Worm (Caenorhabditis elegans) whole organism, early embryonic: Measurements from ENCODE around the gene far-3.
A peak's percentile ranks its signal among the peaks of the same experiment; 100 is the strongest.

Source experiments
- B0310.2 ChIP-seq: sonication (generic microtip); optimal IDR thresholded peaks from 2 replicates; lab custom pipeline; 2016; ENCODE audit warnings: mild to moderate bottlenecking, missing genetic modification characterization, missing compliant biosample characterization
- F13C5.2 ChIP-seq: sonication (generic microtip); optimal IDR thresholded peaks from 2 replicates; lab custom pipeline; 2017; ENCODE audit warnings: mild to moderate bottlenecking, missing genetic modification characterization, inconsistent platforms, missing compliant biosample characterization
- aly-1 ChIP-seq: sonication (generic microtip); optimal IDR thresholded peaks from 2 replicates; lab custom pipeline; 2016; ENCODE audit warnings: missing genetic modification characterization, missing compliant biosample characterization
- ama-1 ChIP-seq: fragments of 150-350 bp; optimal IDR thresholded peaks from 2 replicates; lab custom pipeline; 2014
- ceh-13 ChIP-seq: fragments of 200-800 bp; sonication (Bioruptor generic); optimal IDR thresholded peaks from 2 replicates; lab custom pipeline; 2018; ENCODE audit warnings: mild to moderate bottlenecking, missing genetic modification characterization, missing compliant biosample characterization
- ceh-36 ChIP-seq: sonication (generic microtip); optimal IDR thresholded peaks from 2 replicates; lab custom pipeline; 2016; ENCODE audit warnings: missing genetic modification characterization, inconsistent platforms, missing compliant biosample characterization
- ets-7 ChIP-seq: sonication (generic microtip); optimal IDR thresholded peaks from 2 replicates; lab custom pipeline; 2016; ENCODE audit warnings: missing genotype, missing genetic modification characterization, missing compliant biosample characterization
- flt-1 ChIP-seq: fragments of 200-800 bp; sonication (Bioruptor generic); IDR thresholded peaks from 2 replicates; pipeline ENCODE4 v1.3.6; 2022; ENCODE audit warnings: missing genetic modification characterization, missing compliant biosample characterization
- hmbx-1 ChIP-seq: sonication (generic microtip); optimal IDR thresholded peaks from 2 replicates; lab custom pipeline; 2016; ENCODE audit warnings: mild to moderate bottlenecking, missing genetic modification characterization, missing compliant biosample characterization
- hmg-4 ChIP-seq: fragments of 200-800 bp; sonication (Bioruptor generic); optimal IDR thresholded peaks from 2 replicates; lab custom pipeline; 2018; ENCODE audit warnings: mild to moderate bottlenecking, missing genetic modification characterization, missing compliant biosample characterization
- hnd-1 ChIP-seq: sonication (generic microtip); optimal IDR thresholded peaks from 2 replicates; lab custom pipeline; 2016; ENCODE audit warnings: missing genetic modification characterization, missing compliant biosample characterization
- pes-1 ChIP-seq: fragments of 200-800 bp; sonication (Bioruptor generic); IDR thresholded peaks from 2 replicates; pipeline ENCODE4 v1.3.6; 2022; ENCODE audit warnings: missing genetic modification reagents, missing genetic modification characterization, missing compliant biosample characterization
- scrt-1 ChIP-seq: fragments of 200-800 bp; sonication (Bioruptor generic); IDR thresholded peaks from 2 replicates; pipeline ENCODE4 v1.3.6; 2022; ENCODE audit warnings: missing genetic modification characterization, missing compliant biosample characterization
- sea-1 ChIP-seq: fragments of 200-800 bp; sonication (Bioruptor generic); conservative IDR thresholded peaks from 2 replicates; pipeline ENCODE4 v1.3.6; 2022; ENCODE audit warnings: missing genetic modification characterization, missing compliant biosample characterization
- tbx-11 ChIP-seq: fragments of 200-800 bp; sonication (Bioruptor generic); IDR thresholded peaks from 2 replicates; pipeline ENCODE4 v1.3.6; 2022; ENCODE audit warnings: missing genetic modification characterization, missing compliant biosample characterization
- tbx-37 ChIP-seq: fragments of 200-800 bp; sonication (Bioruptor generic); conservative IDR thresholded peaks from 2 replicates; pipeline ENCODE4 v1.3.6; 2022; ENCODE audit warnings: missing genetic modification reagents, missing genetic modification characterization, missing compliant biosample characterization
- tra-4 ChIP-seq: sonication (generic microtip); optimal IDR thresholded peaks from 2 replicates; lab custom pipeline; 2017; ENCODE audit warnings: missing genetic modification characterization, missing compliant biosample characterization

The far-3 gene

DNA sequence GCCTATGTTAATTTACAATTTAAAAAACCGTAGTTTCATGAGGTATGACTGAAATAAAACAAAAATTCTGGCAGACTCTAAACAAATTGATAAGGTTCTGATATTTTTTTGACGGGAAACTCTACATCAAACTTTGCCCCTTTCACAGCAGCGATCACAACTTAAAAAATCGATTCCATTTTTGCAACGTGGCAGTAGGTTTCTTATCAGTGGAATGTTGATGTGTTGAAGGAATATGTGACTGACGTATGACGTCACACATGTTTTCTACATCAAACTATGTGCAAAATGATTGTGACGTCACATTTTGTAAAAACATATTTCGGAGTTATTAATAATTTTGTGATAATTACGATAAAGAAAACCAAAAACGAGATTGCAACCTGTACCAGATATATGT lies 14.6 kb upstream of the far-3 start:
- no peak for TF ChIP-seq ets-7 (tag; lab: Kevin White, UChicago)
- no peak for TF ChIP-seq hmbx-1
- TF ChIP-seq flt-1 (GFP tag; lab: Robert Waterston, UW) = no peak
- no peak for TF ChIP-seq sea-1 (GFP tag; lab: Robert Waterston, UW)
- TF ChIP-seq hmg-4 = no peak
- TF ChIP-seq B0310.2 (tag; lab: Kevin White, UChicago) = no peak
- TF ChIP-seq hnd-1 (tag; lab: Kevin White, UChicago) = no peak
- no peak for TF ChIP-seq ceh-36 (tag; lab: Kevin White, UChicago)
- TF ChIP-seq ama-1 (lab: Kevin White, UChicago) = no peak
- no peak for TF ChIP-seq aly-1 (tag; lab: Kevin White, UChicago)
- no peak for TF ChIP-seq scrt-1 (GFP tag; lab: Robert Waterston, UW)
- no peak for TF ChIP-seq tbx-11
- no peak for TF ChIP-seq ceh-13 (GFP tag; lab: Kevin White, UChicago)
- TF ChIP-seq tbx-37 (GFP tag; lab: Robert Waterston, UW) = no peak
- no peak for TF ChIP-seq F13C5.2 (tag; lab: Kevin White, UChicago)
- no peak for TF ChIP-seq tra-4 (tag; lab: Kevin White, UChicago)
- no peak for TF ChIP-seq pes-1 (GFP tag; lab: Robert Waterston, UW)

DNA sequence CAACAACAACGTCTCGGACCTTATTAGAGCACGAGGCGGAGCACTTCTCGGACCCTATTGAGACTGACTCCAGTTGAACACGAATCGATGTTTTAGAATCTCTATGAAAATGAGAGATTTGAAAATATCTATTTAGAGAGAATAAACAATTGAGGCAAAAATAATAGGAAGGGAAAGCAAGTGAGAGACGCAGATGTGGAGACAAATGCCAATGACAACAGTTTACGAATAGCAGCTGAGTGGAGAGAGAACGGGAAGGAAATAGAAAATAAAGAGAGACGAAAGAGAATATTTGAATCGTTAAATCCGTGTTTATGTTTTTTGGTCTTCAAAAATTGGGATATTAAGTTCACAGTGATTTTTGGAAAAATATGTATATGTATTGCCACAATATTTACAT lies 12.5 kb upstream of the far-3 start:
- TF ChIP-seq ama-1 (lab: Kevin White, UChicago) (no peak), tbx-11 (no peak), scrt-1 (GFP tag; lab: Robert Waterston, UW) (no peak), ceh-13 (GFP tag; lab: Kevin White, UChicago) (no peak), ceh-36 (tag; lab: Kevin White, UChicago) (no peak), hmg-4 (no peak), tra-4 (tag; lab: Kevin White, UChicago) (no peak), tbx-37 (GFP tag; lab: Robert Waterston, UW) (no peak)

DNA sequence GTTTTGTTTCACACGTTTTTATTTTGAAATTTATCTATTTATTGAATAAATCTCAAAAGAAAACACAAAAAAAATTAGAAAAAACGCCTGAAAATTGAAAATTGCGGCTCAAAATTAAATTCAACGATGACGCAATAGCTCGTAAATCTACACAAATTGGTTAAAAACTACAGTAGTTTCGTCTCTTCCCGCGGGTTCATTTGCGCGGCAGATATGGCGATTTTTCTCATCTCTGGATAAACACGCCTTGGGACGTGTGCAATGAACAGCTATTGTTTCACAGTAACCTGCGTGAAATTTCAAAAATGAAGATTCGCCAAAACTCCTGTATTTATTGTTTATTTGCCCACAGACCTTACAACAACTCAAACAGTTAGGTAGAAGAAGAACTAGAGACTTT lies 11.9 kb upstream of the far-3 start:
- no peak for TF ChIP-seq hmg-4
- no peak for TF ChIP-seq sea-1 (GFP tag; lab: Robert Waterston, UW)
- TF ChIP-seq flt-1 (GFP tag; lab: Robert Waterston, UW) = no peak
- no peak for TF ChIP-seq hnd-1 (tag; lab: Kevin White, UChicago)

DNA sequence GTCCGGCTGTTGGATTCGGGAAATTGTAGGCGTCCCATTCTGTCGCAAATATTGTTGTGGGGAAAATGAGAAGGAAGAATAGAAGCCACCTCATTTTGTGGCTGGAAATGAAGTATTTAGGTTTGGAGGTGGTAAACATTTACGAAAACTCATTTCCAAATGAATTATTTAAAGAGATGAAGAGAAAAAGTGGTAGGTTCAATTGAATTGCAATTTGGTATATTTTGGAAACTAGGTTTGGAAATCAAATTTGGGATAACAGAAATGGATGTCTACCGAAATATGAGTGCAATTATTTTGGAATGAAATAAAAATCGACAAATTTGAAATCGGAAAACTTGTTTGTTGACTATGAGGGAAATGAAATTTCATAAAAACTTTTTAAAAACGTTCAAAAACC lies 11.5 kb upstream of the far-3 start, which contains the start of gene F15B9.10:
TSS of gene F15B9.10 (minus strand) at position 101 of the 400 bp plus-strand sequence.
- TF ChIP-seq hmg-4 = no peak
- no peak for TF ChIP-seq ama-1 (lab: Kevin White, UChicago)
- TF ChIP-seq tra-4 (tag; lab: Kevin White, UChicago) = no peak
- no peak for TF ChIP-seq ets-7 (tag; lab: Kevin White, UChicago)
- no peak for TF ChIP-seq ceh-13 (GFP tag; lab: Kevin White, UChicago)
- no peak for TF ChIP-seq ceh-36 (tag; lab: Kevin White, UChicago)
- TF ChIP-seq flt-1 (GFP tag; lab: Robert Waterston, UW) = no peak
- TF ChIP-seq hmbx-1 = no peak
- TF ChIP-seq hnd-1 (tag; lab: Kevin White, UChicago) = no peak
- no peak for TF ChIP-seq F13C5.2 (tag; lab: Kevin White, UChicago)
- no peak for TF ChIP-seq pes-1 (GFP tag; lab: Robert Waterston, UW)
- TF ChIP-seq scrt-1 (GFP tag; lab: Robert Waterston, UW) = no peak
- no peak for TF ChIP-seq B0310.2 (tag; lab: Kevin White, UChicago)

DNA sequence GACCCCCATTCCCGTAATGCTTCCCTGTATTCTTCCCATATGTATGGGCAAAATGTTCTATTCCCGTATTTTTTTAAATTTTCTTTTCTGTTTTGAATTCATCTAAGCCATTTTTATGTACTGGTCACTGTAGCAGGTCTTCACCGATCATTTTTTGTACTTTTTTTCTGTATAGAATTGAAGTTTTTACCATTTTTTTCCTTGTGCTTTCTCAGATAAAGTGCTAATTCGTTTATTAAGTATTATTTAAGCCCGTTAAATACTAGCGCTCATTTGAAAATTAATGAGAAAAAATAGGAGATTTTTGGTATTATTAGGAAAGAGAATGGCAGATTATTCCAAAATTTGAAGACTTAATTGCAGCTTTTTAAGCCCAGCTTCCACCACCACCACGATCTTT lies 9.4 kb upstream of the far-3 start:
- TF ChIP-seq tbx-37 (GFP tag; lab: Robert Waterston, UW) (no peak), aly-1 (tag; lab: Kevin White, UChicago) (no peak), B0310.2 (tag; lab: Kevin White, UChicago) (no peak), hnd-1 (tag; lab: Kevin White, UChicago) (no peak), F13C5.2 (tag; lab: Kevin White, UChicago) (no peak), flt-1 (GFP tag; lab: Robert Waterston, UW) (no peak), ceh-13 (GFP tag; lab: Kevin White, UChicago) (no peak), tbx-11 (no peak), ama-1 (lab: Kevin White, UChicago) (no peak), scrt-1 (GFP tag; lab: Robert Waterston, UW) (no peak), hmg-4 (no peak), ets-7 (tag; lab: Kevin White, UChicago) (no peak), pes-1 (GFP tag; lab: Robert Waterston, UW) (no peak)

DNA sequence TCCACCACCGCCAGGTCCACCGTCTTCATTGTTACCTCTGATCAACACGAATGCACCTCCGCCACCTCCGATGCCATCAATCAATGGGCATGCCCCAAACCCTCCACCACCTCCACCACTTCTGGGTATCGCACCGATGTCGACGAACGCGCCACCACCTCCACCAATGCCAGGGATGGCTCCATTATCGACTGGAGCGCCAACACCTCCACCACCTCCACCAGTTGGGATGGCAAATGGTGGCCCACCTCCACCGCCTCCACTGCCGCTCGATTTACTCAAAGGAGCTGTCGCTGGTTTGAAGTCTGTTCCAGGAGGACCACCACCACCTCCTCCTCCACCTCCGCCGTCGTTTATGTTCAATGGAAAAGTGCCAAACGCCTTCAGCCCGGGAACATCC lies 7.1 kb upstream of the far-3 start:
- TF ChIP-seq flt-1 (GFP tag; lab: Robert Waterston, UW) (no peak), pes-1 (GFP tag; lab: Robert Waterston, UW) (no peak), ets-7 (tag; lab: Kevin White, UChicago) (no peak), hnd-1 (tag; lab: Kevin White, UChicago) (no peak), B0310.2 (tag; lab: Kevin White, UChicago) (no peak), tbx-37 (GFP tag; lab: Robert Waterston, UW) (no peak), tbx-11 (no peak), hmbx-1 (no peak), tra-4 (tag; lab: Kevin White, UChicago) (no peak), ceh-36 (tag; lab: Kevin White, UChicago) (no peak), aly-1 (tag; lab: Kevin White, UChicago) (no peak), F13C5.2 (tag; lab: Kevin White, UChicago) (no peak), scrt-1 (GFP tag; lab: Robert Waterston, UW) (no peak), sea-1 (GFP tag; lab: Robert Waterston, UW) (no peak), ama-1 (lab: Kevin White, UChicago) (no peak), ceh-13 (GFP tag; lab: Kevin White, UChicago) (no peak), hmg-4 (no peak)

DNA sequence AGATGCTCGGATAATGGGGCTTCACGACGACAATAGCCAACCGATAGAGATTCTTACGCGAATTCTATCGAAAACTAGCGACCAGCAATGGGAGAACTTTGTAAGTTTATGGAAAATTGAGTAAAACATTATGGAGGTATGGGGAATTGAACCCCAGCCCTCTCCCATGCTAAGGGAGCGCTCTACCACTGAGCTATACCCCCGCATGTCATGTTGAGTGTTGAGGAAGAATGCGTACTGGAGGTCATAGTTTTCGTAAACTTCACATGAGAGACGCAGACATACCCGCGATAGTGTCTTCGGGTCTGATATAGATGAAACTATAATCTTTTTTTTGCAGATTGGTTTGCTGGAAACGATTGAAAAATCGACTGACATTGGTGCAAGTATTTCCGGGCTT lies 6.1 kb upstream of the far-3 start:
- TF ChIP-seq aly-1 (tag; lab: Kevin White, UChicago) (peak; percentile 88), pes-1 (GFP tag; lab: Robert Waterston, UW) (peak; percentile 92), tbx-11 (peak; percentile 88), hmbx-1 (peak; percentile 68), B0310.2 (tag; lab: Kevin White, UChicago) (peak; percentile 86), F13C5.2 (tag; lab: Kevin White, UChicago) (peak; percentile 70), ama-1 (lab: Kevin White, UChicago) (no peak), ets-7 (tag; lab: Kevin White, UChicago) (peak; percentile 86), sea-1 (GFP tag; lab: Robert Waterston, UW) (peak; percentile 89), flt-1 (GFP tag; lab: Robert Waterston, UW) (peak; percentile 89), ceh-36 (tag; lab: Kevin White, UChicago) (peak; percentile 84), hnd-1 (tag; lab: Kevin White, UChicago) (peak; percentile 82), tra-4 (tag; lab: Kevin White, UChicago) (peak; percentile 8), hmg-4 (peak; percentile 88), tbx-37 (GFP tag; lab: Robert Waterston, UW) (peak; percentile 83), ceh-13 (GFP tag; lab: Kevin White, UChicago) (peak; percentile 76), scrt-1 (GFP tag; lab: Robert Waterston, UW) (peak; percentile 91)
